Fruit fly (Drosophila melanogaster) whole organism, larva: ENCODE measurements around the gene CG5274.

ENCODE experiments used
- noc ChIP-seq: fragments of 200-800 bp; sonication (Bioruptor generic); optimal IDR thresholded peaks from 3 replicates; lab custom pipeline; 2019; ENCODE audit warnings: missing biosample characterization, mild to moderate bottlenecking, missing genetic modification characterization, moderate library complexity

Gene CG5274

DNA sequence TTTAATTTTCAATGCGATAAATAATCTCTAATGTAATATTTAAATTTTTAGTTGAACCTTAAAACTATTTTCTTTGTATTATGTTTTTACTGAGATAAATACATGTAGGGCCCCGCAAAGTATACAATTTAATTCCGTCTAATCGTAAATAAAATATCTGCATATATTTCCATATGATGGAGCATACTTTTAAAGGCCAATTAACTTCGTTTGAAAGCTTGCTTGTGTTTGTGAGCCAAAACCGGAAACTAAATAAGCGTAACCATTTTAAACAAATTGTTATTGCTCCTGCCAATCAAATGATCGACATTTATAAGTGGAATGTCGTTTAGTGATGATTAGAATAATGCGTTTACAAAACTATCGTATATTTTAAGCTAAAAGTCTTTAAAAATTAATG, 16.7 kb downstream of the CG5274 start:
- TF ChIP-seq noc: no peak

DNA sequence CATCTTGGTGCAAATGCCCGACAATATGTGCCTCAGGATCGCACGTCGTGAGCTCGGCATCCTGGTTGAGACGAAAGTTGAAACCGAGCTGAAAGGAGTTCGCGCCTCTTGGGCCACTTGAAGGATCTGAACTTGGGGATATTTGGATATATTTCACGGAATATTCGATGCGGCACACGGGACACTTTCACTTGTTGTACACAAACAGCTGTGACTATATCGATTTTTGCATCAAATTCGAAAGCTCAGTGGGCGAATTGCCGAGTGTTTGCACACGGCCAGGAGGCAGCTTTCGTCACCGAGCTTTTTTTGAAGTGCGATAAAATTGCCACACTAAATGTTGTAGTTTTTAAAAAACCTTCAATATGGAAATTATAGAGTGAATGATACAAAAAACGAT, 17.1 kb downstream of the CG5274 start, which contains the start of gene CG13248:
Gene CG13248, minus strand, starts transcription at position 222 of the 400 bp plus-strand sequence.
- TF ChIP-seq noc: no peak

dm6 chr3L:20405971-20406948, 21.2 kb downstream of the CG5274 start:
- no peak for TF ChIP-seq noc

- TF ChIP-seq noc: no peak
Observed at dm6 chr3L:20405337-20405887, 22.1 kb downstream of the CG5274 start.

- no peak for TF ChIP-seq noc
Observed at dm6 chr3L:20404515-20404914, 23.0 kb downstream of the CG5274 start.

dm6 chr3L:20403493-20404379, 23.7 kb downstream of the CG5274 start:
- TF ChIP-seq noc: no peak

DNA sequence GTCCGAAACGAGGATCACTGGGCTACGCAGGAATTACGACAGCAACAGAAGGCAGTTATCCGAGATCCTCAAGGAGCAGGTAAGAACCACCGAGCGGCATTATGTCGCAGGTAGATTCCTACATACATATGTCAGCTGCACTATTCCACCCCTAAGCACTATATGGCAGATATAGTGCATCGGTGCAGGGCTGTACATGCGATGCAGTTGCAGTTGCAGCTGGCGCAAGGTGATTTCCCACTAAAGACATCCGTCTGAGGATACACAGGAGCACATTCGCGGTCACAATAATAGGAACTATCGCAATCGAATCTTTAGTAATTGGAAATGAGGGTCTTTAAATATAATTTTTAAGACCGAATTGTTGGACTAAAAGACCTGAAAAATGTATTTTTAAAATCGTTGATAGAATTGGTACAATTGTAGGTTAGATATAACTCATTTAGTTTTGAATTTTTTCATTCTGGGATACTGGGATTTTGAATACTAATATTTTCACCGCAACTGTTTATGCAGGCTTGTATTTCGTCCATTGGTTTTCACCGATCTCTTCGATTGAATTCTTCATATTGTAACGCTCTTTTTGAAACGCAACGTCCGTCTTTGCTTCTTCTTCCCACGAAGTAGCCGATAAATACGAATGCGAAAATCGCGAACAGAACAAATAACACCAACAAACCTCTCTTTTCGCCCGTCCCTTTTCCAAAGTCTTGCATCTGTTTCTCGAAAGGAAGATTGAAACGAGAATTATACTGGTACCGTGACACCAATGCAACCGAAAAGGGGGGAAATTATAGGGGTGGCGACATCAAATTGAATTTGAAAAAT, 24.6 kb downstream of the CG5274 start:
- no peak for TF ChIP-seq noc

DNA sequence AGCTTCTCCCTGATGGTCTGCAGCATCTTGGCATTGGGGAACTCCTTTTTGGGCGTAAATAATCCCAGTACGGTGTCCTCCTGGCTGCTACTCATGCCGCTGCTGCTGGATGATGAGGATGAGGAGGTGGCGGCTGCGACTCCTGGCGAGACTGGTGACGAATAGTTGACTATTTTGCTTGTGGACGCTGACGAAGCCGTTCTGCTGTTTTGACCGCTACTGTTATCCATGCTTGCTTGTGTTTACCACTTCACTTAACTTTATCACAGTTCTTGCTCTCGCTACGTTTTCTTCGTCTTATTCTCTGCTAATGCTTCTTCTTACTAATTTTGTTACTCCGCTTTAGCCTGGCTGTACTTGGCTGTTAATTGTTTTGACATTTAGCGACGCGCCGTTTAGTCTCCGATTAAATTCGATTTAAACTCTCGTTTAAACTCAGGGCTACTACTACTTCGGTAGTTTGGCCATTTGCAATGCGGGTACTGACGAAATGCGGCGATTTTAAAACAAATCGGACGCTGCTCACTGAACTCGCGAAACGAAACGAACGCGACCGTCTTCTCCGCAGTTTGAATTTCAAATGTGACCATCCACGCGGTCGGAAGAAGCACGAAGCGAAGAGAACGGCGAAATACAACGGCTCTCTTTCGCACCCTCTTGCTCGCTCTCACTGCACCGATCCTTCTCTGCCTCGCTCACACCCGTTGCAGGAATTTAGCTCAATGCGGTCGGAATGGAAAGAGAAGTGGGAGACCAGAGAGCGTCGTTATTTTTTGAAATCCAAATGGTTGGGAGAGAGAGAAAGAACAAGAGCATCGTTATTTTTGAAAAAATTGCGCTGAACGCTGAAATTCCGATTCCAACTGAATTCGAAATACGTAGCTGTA, 26.2 kb downstream of the CG5274 start, which contains the start of gene trbl:
Gene trbl, minus strand, starts transcription at position 584 of the 887 bp plus-strand sequence.
- TF ChIP-seq noc: no peak

DNA sequence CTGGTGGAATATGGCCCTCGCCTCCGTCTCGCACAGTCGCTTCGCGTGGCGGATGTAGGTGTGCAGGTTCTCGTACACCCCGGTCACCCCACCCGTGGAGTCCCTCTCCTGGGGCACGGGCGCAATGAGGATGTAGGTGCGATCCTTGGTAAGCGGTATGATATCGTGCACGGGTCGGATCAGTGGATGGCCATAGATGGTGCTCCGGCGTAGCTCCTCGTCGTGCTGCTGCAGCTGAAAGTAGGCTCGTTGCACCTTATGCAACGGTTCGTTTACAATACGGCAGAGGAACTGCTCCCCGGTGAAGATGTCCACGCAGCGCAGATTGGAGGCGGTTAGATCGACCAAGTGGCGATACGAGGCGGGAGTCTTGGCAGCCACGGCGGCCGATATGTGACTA, 27.0 kb downstream of the CG5274 start:
- TF ChIP-seq noc: no peak

DNA sequence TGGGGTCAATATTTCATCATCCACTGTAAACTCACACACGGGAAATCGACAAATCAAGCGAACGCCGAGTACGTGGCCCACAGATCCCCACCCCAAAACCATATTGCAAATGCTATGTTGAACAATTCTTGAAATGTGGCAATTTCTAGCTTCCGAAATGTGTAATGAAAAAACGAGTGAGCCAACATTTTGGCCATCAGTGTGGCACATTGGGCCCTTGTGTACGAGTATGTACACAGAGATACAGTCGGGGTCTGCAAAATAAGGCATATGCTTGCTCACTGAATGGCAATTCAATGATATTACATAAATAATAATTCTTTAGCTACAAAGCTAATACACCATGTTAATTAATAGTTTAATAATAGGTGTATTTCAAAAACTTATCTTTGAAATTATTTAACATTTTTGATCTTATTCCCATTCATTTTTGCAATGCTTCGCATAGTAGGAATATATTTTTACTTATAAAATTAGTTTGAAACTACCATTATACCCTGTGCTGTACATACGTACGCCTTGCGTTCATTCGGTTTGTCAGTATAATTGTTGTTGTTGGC, 27.8 kb downstream of the CG5274 start:
- TF ChIP-seq noc: peak; percentile 83

DNA sequence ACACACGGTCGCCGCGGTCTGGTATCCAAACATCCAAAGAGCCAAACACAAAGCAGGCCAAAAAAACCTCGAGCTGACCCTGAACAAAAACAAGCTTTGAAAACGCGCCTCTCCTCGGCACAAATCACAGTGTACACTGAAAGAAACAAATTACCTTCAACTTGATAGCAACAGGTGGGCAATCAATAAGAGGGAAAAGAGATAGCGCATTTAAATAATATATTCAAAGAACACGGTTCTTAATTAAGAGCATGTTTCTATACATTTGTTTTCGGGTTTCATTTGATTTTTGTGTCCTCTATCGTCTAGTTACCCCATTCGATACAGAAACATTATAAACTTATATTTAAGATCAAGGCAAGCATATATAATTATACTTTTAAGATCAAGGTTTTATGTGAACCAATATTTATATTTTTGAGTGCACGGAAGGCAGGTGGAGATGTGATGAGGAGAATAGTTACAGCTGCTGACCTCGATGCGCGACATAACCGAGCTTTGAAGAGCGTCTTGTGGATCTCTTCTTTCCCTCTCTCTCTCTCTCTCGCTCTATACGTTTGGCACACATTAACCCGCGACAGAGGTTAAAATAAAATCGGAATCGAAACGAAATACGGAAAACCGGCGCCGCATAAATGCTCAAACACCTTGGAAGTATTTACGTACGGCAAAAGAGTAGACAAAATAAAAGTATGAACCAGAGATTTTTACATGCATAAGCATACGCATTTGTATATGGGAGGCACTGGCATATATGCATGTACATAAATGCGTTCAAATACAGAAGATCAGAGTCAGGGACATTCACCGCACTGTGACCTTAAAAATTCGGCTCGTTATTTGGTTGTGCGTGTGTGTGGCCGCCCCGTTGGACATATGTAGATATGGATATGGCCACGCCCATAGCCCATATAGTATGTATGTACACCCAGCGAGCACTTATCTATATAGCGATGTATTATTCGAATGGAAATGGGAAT, 28.9 kb downstream of the CG5274 start:
- peak; percentile 75 for TF ChIP-seq noc

- no peak for TF ChIP-seq noc
Observed at dm6 chr3L:20397770-20398169, 29.7 kb downstream of the CG5274 start.

DNA sequence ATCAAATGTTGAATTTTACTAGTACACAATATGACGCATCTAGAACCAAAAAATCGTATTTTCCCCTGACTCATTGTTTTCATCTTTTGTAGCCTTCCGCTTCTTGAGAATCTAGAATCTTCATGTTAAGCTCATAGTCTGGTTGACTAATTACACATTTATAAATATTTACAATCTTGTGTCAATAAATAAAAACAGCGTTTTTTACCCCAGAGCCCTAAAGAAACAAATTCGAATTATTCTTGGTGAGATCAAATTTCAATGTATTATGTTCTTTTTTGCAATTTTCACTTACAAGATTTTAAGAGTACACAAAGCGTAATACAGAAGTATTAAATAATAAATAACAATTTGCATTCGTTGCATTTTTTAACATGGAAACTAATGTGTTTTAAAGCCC, 31.4 kb downstream of the CG5274 start:
- no peak for TF ChIP-seq noc
